Worm (Caenorhabditis elegans) whole organism, L4/young adult: ENCODE measurements around the gene str-254.

Experiments used
- dao-5 ChIP-seq: sonication (generic microtip); optimal IDR thresholded peaks from 2 replicates; lab custom pipeline; 2016; ENCODE audit warnings: missing genotype, missing genetic modification characterization, moderate library complexity, missing compliant biosample characterization
- him-1 ChIP-seq: sonication (generic microtip); optimal IDR thresholded peaks from 2 replicates; lab custom pipeline; 2016; ENCODE audit warnings: missing genotype, missing genetic modification reagents, missing genetic modification characterization, missing compliant biosample characterization

DNA sequence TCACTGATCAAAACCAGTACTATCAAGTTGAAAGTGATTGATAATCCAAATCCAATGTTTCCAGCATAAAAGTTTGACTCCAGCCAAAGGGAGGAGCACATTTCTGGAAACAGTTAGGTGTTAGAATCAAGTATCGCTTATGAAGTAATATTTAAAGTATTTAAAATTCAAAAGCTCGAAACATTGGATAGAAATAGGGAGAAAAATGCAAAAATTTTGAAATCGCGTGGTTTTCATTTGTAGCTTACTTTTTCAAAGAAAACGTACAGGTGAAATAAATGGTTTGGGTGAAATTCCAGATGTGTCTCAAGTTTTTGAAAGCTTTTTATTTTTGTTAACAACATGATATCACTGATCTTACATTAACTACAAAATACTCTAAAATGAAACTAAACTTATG is 15.8 kb upstream of the str-254 start, which contains the start of gene str-111:
- TF ChIP-seq him-1 (no peak), dao-5 (tag; lab: Kevin White, UChicago) (no peak)
